Worm (Caenorhabditis elegans): ENCODE data around the gene C48B4.10.

ce11 chrIII:9542280-9542679 lies 22.0 kb downstream of the C48B4.10 start, which contains the start of gene mut-7:
- no peak for TF ChIP-seq lin-39 (tag; optimal IDR thresholded peaks at IDR 0.05)
- no peak for TF ChIP-seq nfya-1 (tag; optimal IDR thresholded peaks at IDR 0.05; ENCODE audit: insufficient read depth)
- no peak for TF ChIP-seq ztf-4 (tag; optimal IDR thresholded peaks at IDR 0.05)
- no peak for TF ChIP-seq ceh-82 (tag; optimal IDR thresholded peaks at IDR 0.05)
- TF ChIP-seq ztf-11 (tag; optimal IDR thresholded peaks at IDR 0.05) = no peak

Data from whole organism, L3 larva.